Worm (Caenorhabditis elegans) whole organism, early embryonic: ENCODE measurements around the gene vab-15.

Experiments used
- sea-1 ChIP-seq: fragments of 200-800 bp; sonication (Bioruptor generic); conservative IDR thresholded peaks from 2 replicates; pipeline ENCODE4 v1.3.6; 2022; ENCODE audit warnings: missing genetic modification characterization, missing compliant biosample characterization
- tra-4 ChIP-seq: sonication (generic microtip); optimal IDR thresholded peaks from 2 replicates; lab custom pipeline; 2017; ENCODE audit warnings: missing genetic modification characterization, missing compliant biosample characterization

DNA sequence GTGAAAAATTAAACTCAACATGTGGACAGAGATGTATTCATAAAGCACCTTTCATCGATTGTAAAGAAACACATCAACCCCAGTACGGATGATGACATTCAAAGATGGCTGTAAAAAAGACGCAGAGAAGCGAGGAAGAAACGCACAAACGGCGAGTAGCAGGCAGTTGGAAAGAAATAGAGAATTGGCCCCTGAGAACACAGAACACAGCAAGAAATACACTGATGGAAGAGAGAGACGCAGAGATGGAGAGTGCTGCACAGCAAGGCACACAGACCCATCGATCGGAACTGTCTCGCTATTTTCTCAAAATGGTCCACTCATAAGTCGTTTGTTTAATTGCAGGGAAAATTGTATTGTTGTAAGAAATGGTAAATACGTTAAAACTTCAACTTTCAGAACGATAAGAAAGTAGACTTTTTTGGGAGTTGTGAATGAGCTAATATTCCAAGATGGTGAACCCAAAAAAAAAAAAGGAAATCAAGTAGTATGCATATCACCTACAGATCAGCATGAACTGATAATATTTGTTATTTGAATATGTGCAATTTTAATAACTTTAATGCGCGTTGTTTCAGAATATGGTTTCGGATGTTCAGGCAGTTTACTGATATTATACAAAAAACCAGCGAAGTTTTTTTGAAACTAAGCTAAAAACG, 24.3 kb upstream of the vab-15 start:
- TF ChIP-seq sea-1, result no peak
- TF ChIP-seq tra-4, result no peak
